Worm (Caenorhabditis elegans): Measurements from ENCODE around the gene C37E2.10.

- TF ChIP-seq ceh-91 (GFP tag; IDR thresholded peaks at IDR 0.05) (no peak), ccch-3 (GFP tag; optimal IDR thresholded peaks at IDR 0.05) (no peak), sptf-2 (GFP tag; optimal IDR thresholded peaks at IDR 0.05) (no peak), tlf-1 (GFP tag; optimal IDR thresholded peaks at IDR 0.05) (no peak), madf-3 (GFP tag; IDR thresholded peaks at IDR 0.05) (no peak), ztf-18 (tag; optimal IDR thresholded peaks at IDR 0.05) (no peak), athp-1 (tag; optimal IDR thresholded peaks at IDR 0.05) (no peak), unc-62 (GFP tag; optimal IDR thresholded peaks at IDR 0.05) (no peak), aptf-3 (GFP tag; IDR thresholded peaks at IDR 0.05) (no peak), die-1 (tag; optimal IDR thresholded peaks at IDR 0.05) (no peak), lsl-1 (GFP tag; optimal IDR thresholded peaks at IDR 0.05) (no peak), F37B4.10 (GFP tag; IDR thresholded peaks at IDR 0.05) (no peak), snpc-1.3 (tag; optimal IDR thresholded peaks at IDR 0.05; ENCODE audit: insufficient read depth) (no peak)
Measured at ce11 chrX:14194251-14194650, 15.5 kb downstream of the C37E2.10 start.
